Worm (Caenorhabditis elegans) whole organism, late embryonic: Measurements from ENCODE around the gene bus-8B.

ENCODE experiments used
- C08G9.2 ChIP-seq: sonication (generic microtip); optimal IDR thresholded peaks from 2 replicates; lab custom pipeline; 2016; ENCODE audit warnings: mild to moderate bottlenecking, missing genetic modification characterization, moderate library complexity, missing compliant biosample characterization
- C38D4.7 ChIP-seq: fragments of 200-800 bp; sonication (Bioruptor generic); optimal IDR thresholded peaks from 2 replicates; lab custom pipeline; 2018; ENCODE audit warnings: mild to moderate bottlenecking, missing genetic modification characterization, moderate library complexity, missing compliant biosample characterization
- K02D7.2 ChIP-seq: sonication (generic microtip); optimal IDR thresholded peaks from 2 replicates; lab custom pipeline; 2017; ENCODE audit warnings: mild to moderate bottlenecking, missing genetic modification characterization, missing compliant biosample characterization
- Y22D7AL.16 ChIP-seq: sonication (generic microtip); optimal IDR thresholded peaks from 2 replicates; lab custom pipeline; 2016; ENCODE audit warnings: missing genetic modification characterization, missing compliant biosample characterization
- ama-1 ChIP-seq: fragments of 150-350 bp; optimal IDR thresholded peaks from 2 replicates; lab custom pipeline; 2014
- ceh-14 ChIP-seq: sonication (generic microtip); optimal IDR thresholded peaks from 2 replicates; lab custom pipeline; 2016; ENCODE audit warnings: missing genotype, missing genetic modification characterization, missing compliant biosample characterization
- ceh-18 ChIP-seq: sonication (generic microtip); optimal IDR thresholded peaks from 2 replicates; lab custom pipeline; 2016; ENCODE audit warnings: missing genetic modification characterization, missing compliant biosample characterization
- ceh-2 ChIP-seq: sonication (generic microtip); optimal IDR thresholded peaks from 2 replicates; lab custom pipeline; 2016; ENCODE audit warnings: missing genotype, missing genetic modification characterization, missing compliant biosample characterization
- ceh-22 ChIP-seq: sonication (generic microtip); optimal IDR thresholded peaks from 2 replicates; lab custom pipeline; 2017; ENCODE audit warnings: missing biosample characterization, missing genetic modification characterization
- ceh-24 ChIP-seq: sonication (generic microtip); optimal IDR thresholded peaks from 2 replicates; lab custom pipeline; 2016; ENCODE audit warnings: mild to moderate bottlenecking, missing genetic modification characterization, missing compliant biosample characterization
- ceh-30 ChIP-seq: fragments of 150-350 bp; optimal IDR thresholded peaks from 2 replicates; lab custom pipeline; 2014; ENCODE audit warnings: missing biosample characterization, missing genetic modification characterization
- ceh-31 ChIP-seq: sonication (generic microtip); optimal IDR thresholded peaks from 2 replicates; lab custom pipeline; 2016; ENCODE audit warnings: missing genetic modification characterization, missing compliant biosample characterization
- ceh-45 ChIP-seq: fragments of 200-800 bp; sonication (Bioruptor generic); IDR thresholded peaks from 2 replicates; pipeline ENCODE4 v1.3.6; 2022; ENCODE audit warnings: missing genetic modification reagents, missing genetic modification characterization, missing compliant biosample characterization
- ceh-6 ChIP-seq: fragments of 200-800 bp; sonication (Bioruptor generic); optimal IDR thresholded peaks from 2 replicates; lab custom pipeline; 2018; ENCODE audit warnings: mild to moderate bottlenecking, missing genetic modification characterization, missing compliant biosample characterization
- ceh-9 ChIP-seq: sonication (generic microtip); optimal IDR thresholded peaks from 2 replicates; lab custom pipeline; 2016; ENCODE audit warnings: mild to moderate bottlenecking, missing genetic modification characterization, inconsistent platforms, missing compliant biosample characterization
- che-1 ChIP-seq: sonication (generic microtip); optimal IDR thresholded peaks from 2 replicates; lab custom pipeline; 2016; ENCODE audit warnings: mild to moderate bottlenecking, missing genetic modification characterization, missing compliant biosample characterization
- elt-2 ChIP-seq: sonication (generic microtip); optimal IDR thresholded peaks from 2 replicates; lab custom pipeline; 2016; ENCODE audit warnings: missing genetic modification reagents, missing genetic modification characterization, missing compliant biosample characterization
- elt-4 ChIP-seq: sonication (generic microtip); optimal IDR thresholded peaks from 2 replicates; lab custom pipeline; 2016; ENCODE audit warnings: missing genetic modification characterization, missing compliant biosample characterization
- eyg-1 ChIP-seq: sonication (generic microtip); optimal IDR thresholded peaks from 2 replicates; lab custom pipeline; 2016; ENCODE audit warnings: missing genotype, missing genetic modification characterization, missing compliant biosample characterization
- fkh-10 ChIP-seq: fragments of 150-350 bp; optimal IDR thresholded peaks from 2 replicates; lab custom pipeline; 2014; ENCODE audit warnings: missing biosample characterization, missing genetic modification reagents, missing genetic modification characterization
- fkh-6 ChIP-seq: sonication (generic microtip); optimal IDR thresholded peaks from 2 replicates; lab custom pipeline; 2016; ENCODE audit warnings: missing genetic modification characterization, missing compliant biosample characterization
- gmeb-2 ChIP-seq: sonication (generic microtip); optimal IDR thresholded peaks from 2 replicates; lab custom pipeline; 2016; ENCODE audit warnings: missing genetic modification characterization, inconsistent platforms, missing compliant biosample characterization
- hlh-15 ChIP-seq: sonication (generic microtip); optimal IDR thresholded peaks from 2 replicates; lab custom pipeline; 2016; ENCODE audit warnings: missing genetic modification characterization, missing compliant biosample characterization
- hlh-30 ChIP-seq: sonication (generic microtip); optimal IDR thresholded peaks from 2 replicates; lab custom pipeline; 2017; ENCODE audit warnings: antibody characterized with exemption, missing genetic modification characterization, missing compliant biosample characterization; ENCODE audit not compliant: insufficient read depth
- lim-6 ChIP-seq: sonication (generic microtip); optimal IDR thresholded peaks from 2 replicates; lab custom pipeline; 2016; ENCODE audit warnings: missing genetic modification characterization, missing compliant biosample characterization
- lin-11 ChIP-seq: fragments of 200-800 bp; sonication (Bioruptor generic); optimal IDR thresholded peaks from 2 replicates; lab custom pipeline; 2018; ENCODE audit warnings: mild to moderate bottlenecking, missing genetic modification characterization, missing compliant biosample characterization
- madf-2 ChIP-seq: sonication (generic microtip); optimal IDR thresholded peaks from 2 replicates; lab custom pipeline; 2017; ENCODE audit warnings: missing genetic modification characterization, missing compliant biosample characterization
- mec-3 ChIP-seq: sonication (generic microtip); optimal IDR thresholded peaks from 2 replicates; lab custom pipeline; 2016; ENCODE audit warnings: borderline replicate concordance, missing genetic modification characterization, missing compliant biosample characterization
- nfya-1 ChIP-seq: sonication (generic microtip); optimal IDR thresholded peaks from 2 replicates; lab custom pipeline; 2017; ENCODE audit warnings: missing genetic modification characterization, mild to moderate bottlenecking, missing compliant biosample characterization, antibody characterized with exemption, moderate library complexity
- nhr-11 ChIP-seq: fragments of 150-350 bp; optimal IDR thresholded peaks from 2 replicates; lab custom pipeline; 2014; ENCODE audit warnings: missing biosample characterization, missing genetic modification characterization
- nhr-232 ChIP-seq: sonication (generic microtip); optimal IDR thresholded peaks from 2 replicates; lab custom pipeline; 2016; ENCODE audit warnings: missing genetic modification characterization, missing compliant biosample characterization
- odd-2 ChIP-seq: sonication (generic microtip); optimal IDR thresholded peaks from 2 replicates; lab custom pipeline; 2017; ENCODE audit warnings: antibody characterized with exemption, mild to moderate bottlenecking, missing genetic modification characterization, missing compliant biosample characterization
- pat-9 ChIP-seq: fragments of 200-800 bp; sonication (Bioruptor generic); optimal IDR thresholded peaks from 2 replicates; lab custom pipeline; 2018; ENCODE audit warnings: mild to moderate bottlenecking, missing genetic modification characterization, moderate library complexity, missing compliant biosample characterization
- pha-4 ChIP-seq: fragments of 150-350 bp; optimal IDR thresholded peaks from 2 replicates; lab custom pipeline; 2018; ENCODE audit warnings: missing biosample characterization, missing genetic modification reagents, missing genetic modification characterization
- pqm-1 ChIP-seq: sonication (generic microtip); optimal IDR thresholded peaks from 2 replicates; lab custom pipeline; 2016; ENCODE audit warnings: missing genetic modification characterization, missing compliant biosample characterization
- pros-1 ChIP-seq: fragments of 150-350 bp; optimal IDR thresholded peaks from 2 replicates; lab custom pipeline; 2014; ENCODE audit warnings: missing biosample characterization, missing genetic modification reagents, missing genetic modification characterization
- ref-2 ChIP-seq: sonication (generic microtip); optimal IDR thresholded peaks from 2 replicates; lab custom pipeline; 2016; ENCODE audit warnings: missing genetic modification characterization, missing compliant biosample characterization
- rnt-1 ChIP-seq: sonication (generic microtip); optimal IDR thresholded peaks from 2 replicates; lab custom pipeline; 2016; ENCODE audit warnings: missing genetic modification characterization, missing compliant biosample characterization
- sdc-2 ChIP-seq: sonication (generic microtip); optimal IDR thresholded peaks from 2 replicates; lab custom pipeline; 2016; ENCODE audit warnings: missing genotype, missing genetic modification characterization, missing compliant biosample characterization
- sox-2 ChIP-seq: fragments of 200-800 bp; sonication (Bioruptor generic); IDR thresholded peaks from 2 replicates; pipeline ENCODE4 v1.3.6; 2022; ENCODE audit warnings: missing genetic modification reagents, missing genetic modification characterization, missing compliant biosample characterization
- syd-9 ChIP-seq: sonication (generic microtip); optimal IDR thresholded peaks from 2 replicates; lab custom pipeline; 2016; ENCODE audit warnings: mild to moderate bottlenecking, missing genetic modification characterization, moderate library complexity, missing compliant biosample characterization
- tbx-7 ChIP-seq: sonication (generic microtip); optimal IDR thresholded peaks from 2 replicates; lab custom pipeline; 2016; ENCODE audit warnings: missing genotype, missing genetic modification characterization, missing compliant biosample characterization
- ttx-3 ChIP-seq: sonication (generic microtip); optimal IDR thresholded peaks from 2 replicates; lab custom pipeline; 2016; ENCODE audit warnings: missing genetic modification reagents, missing genetic modification characterization, missing compliant biosample characterization
- unc-42 ChIP-seq: sonication (generic microtip); optimal IDR thresholded peaks from 2 replicates; lab custom pipeline; 2016; ENCODE audit warnings: missing genotype, missing genetic modification characterization, missing compliant biosample characterization
- unc-55 ChIP-seq: sonication (generic microtip); optimal IDR thresholded peaks from 2 replicates; lab custom pipeline; 2017; ENCODE audit warnings: missing biosample characterization, missing genetic modification reagents, missing genetic modification characterization
- zip-5 ChIP-seq: sonication (generic microtip); optimal IDR thresholded peaks from 2 replicates; lab custom pipeline; 2016; ENCODE audit warnings: missing genetic modification characterization, missing compliant biosample characterization

Gene bus-8B

DNA sequence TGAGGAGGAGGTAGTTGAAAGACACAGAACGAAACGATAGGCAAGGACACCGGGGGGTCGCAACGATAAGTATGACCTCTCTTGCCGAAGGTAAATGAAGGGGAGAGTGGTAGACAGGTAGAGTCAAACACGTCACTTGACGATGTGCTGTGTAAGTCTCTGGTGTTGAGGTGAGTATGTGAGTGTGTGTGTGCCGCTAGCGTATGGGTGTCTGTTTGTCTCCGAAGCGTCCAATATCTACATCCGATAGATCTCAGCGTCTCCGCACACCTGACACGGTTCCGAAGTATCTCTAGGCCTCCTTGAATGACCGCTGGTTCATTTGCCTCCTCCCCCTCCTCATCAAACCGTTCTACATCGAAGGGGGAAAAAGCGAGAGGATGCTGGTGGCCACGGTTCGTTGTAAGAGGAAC is 18.0 kb upstream of the bus-8B start (continued):
- peak; percentile 60 for TF ChIP-seq unc-55 (GFP tag; lab: Kevin White, UChicago)
- TF ChIP-seq ceh-24 = no peak
- no peak for TF ChIP-seq pqm-1 (tag; lab: Kevin White, UChicago)
- TF ChIP-seq pha-4 (tag; lab: Kevin White, UChicago) = no peak
- TF ChIP-seq unc-42 (tag; lab: Kevin White, UChicago) = no peak
- no peak for TF ChIP-seq ceh-9
- TF ChIP-seq ceh-45 = no peak
- peak; percentile 22 for TF ChIP-seq ceh-30
- peak; percentile 74 for TF ChIP-seq ref-2
- TF ChIP-seq gmeb-2 (tag; lab: Kevin White, UChicago) = no peak
- no peak for TF ChIP-seq ama-1 (lab: Kevin White, UChicago)
- TF ChIP-seq nhr-232 (tag; lab: Kevin White, UChicago) = no peak
- no peak for TF ChIP-seq tbx-7 (tag; lab: Kevin White, UChicago)
- no peak for TF ChIP-seq nhr-11 (tag; lab: Kevin White, UChicago)
- TF ChIP-seq che-1 (tag; lab: Kevin White, UChicago) = no peak
- no peak for TF ChIP-seq madf-2 (tag; lab: Kevin White, UChicago)
- TF ChIP-seq pat-9 (tag; lab: Kevin White, UChicago) = no peak
- no peak for TF ChIP-seq Y22D7AL.16 (tag; lab: Kevin White, UChicago)
- peak; percentile 83 for TF ChIP-seq sdc-2 (tag; lab: Kevin White, UChicago)
- no peak for TF ChIP-seq C08G9.2 (tag; lab: Kevin White, UChicago)
- no peak for TF ChIP-seq sox-2 (GFP tag; lab: Robert Waterston, UW)
- TF ChIP-seq C38D4.7 (GFP tag; lab: Kevin White, UChicago) = no peak
- TF ChIP-seq ceh-2 (tag; lab: Kevin White, UChicago) = peak; percentile 62
- TF ChIP-seq ceh-18 (tag; lab: Kevin White, UChicago) = peak; percentile 70
- TF ChIP-seq nfya-1 (tag; lab: Kevin White, UChicago) = peak; percentile 73
- peak; percentile 90 for TF ChIP-seq hlh-30
- no peak for TF ChIP-seq odd-2
- TF ChIP-seq ceh-14 = no peak
- peak; percentile 25 for TF ChIP-seq pros-1
- no peak for TF ChIP-seq ttx-3 (tag; lab: Kevin White, UChicago)
- no peak for TF ChIP-seq fkh-6 (tag; lab: Kevin White, UChicago)
- no peak for TF ChIP-seq hlh-15 (tag; lab: Kevin White, UChicago)
- TF ChIP-seq fkh-10 (GFP tag; lab: Kevin White, UChicago) = no peak
- peak; percentile 26 for TF ChIP-seq rnt-1
- TF ChIP-seq ceh-31 = peak; percentile 76
- no peak for TF ChIP-seq mec-3 (tag; lab: Kevin White, UChicago)
- TF ChIP-seq ceh-22 = peak; percentile 91
- peak; percentile 63 for TF ChIP-seq elt-2
- no peak for TF ChIP-seq lim-6 (tag; lab: Kevin White, UChicago)
- TF ChIP-seq zip-5 (tag; lab: Kevin White, UChicago) = no peak
- TF ChIP-seq lin-11 (tag; lab: Kevin White, UChicago) = no peak
- no peak for TF ChIP-seq K02D7.2
- no peak for TF ChIP-seq elt-4 (tag; lab: Kevin White, UChicago)
- peak; percentile 37 for TF ChIP-seq ceh-6 (GFP tag; lab: Kevin White, UChicago)
- peak; percentile 15 for TF ChIP-seq syd-9 (tag; lab: Kevin White, UChicago)
- peak; percentile 34 for TF ChIP-seq eyg-1 (tag; lab: Kevin White, UChicago)
